Fruit fly (Drosophila melanogaster): ENCODE results near the gene CG43702.

DNA sequence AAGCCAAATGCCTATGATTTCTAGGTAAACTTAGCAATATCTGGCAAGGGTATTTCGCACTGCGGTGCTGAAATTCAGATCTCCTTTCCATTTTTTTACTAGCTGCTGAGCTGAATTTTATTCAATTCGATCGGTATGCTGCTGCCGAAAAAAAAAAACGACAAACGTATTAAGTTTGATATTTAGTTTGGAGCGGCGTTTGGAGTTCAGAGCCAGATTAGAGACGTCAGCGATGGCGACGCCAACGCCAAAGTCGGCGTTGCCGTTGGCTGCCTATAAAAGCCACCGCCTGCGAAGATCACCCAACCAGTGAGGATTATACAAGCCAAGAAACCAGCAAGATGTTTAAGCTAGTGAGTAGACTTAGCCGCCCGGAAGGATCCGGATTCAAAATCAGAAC lies 1.8 kb downstream of the CG43702 start, which contains the start of gene Cpr78Cc:
- no peak for TF ChIP-seq ovo (GFP tag; optimal IDR thresholded peaks at IDR 0.05)
- no peak for TF ChIP-seq cnc (optimal IDR thresholded peaks at IDR 0.05)
- TF ChIP-seq kay (GFP tag; ENCODE audit: borderline replicate concordance): no peak
